Fruit fly (Drosophila melanogaster) Kc167 (cell line): ENCODE measurements around the gene Pvf2.

ENCODE experiments used
- psq ChIP-seq: fragments of >200 bp; optimal IDR thresholded peaks from 2 replicates; lab custom pipeline; 2017; ENCODE audit warnings: missing external identifiers
- ttk ChIP-seq: sonication (Bioruptor generic); optimal IDR thresholded peaks from 2 replicates; lab custom pipeline; 2017; ENCODE audit warnings: missing external identifiers

DNA sequence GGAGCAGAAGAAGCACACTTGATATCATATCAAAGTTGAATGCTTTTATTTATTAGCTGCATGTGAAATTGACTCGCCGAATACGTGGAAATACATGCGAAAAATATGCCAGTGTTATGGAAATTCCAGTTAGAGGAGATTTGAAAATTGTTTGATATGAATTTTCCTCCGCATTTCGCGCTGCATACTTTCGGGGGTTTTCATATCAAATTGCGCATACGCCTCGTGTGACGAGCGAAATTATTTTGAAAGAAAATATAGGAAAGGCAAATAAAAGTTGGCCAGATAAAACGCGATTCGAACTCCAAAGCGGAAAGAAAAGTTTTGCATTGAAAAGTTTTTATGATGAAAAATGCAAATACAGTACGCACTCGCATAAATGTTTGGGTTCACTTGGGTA lies 25.9 kb upstream of the Pvf2 start:
- TF ChIP-seq ttk (lab: Kevin White, UChicago) (no peak), psq (lab: Kevin White, UChicago) (no peak)
